Fruit fly (Drosophila melanogaster) whole organism, embryonic: ENCODE measurements around the gene CG3546.

Experiments
- Ada2b ChIP-seq: fragments of 200-800 bp; sonication (Bioruptor generic); IDR thresholded peaks from 2 replicates; pipeline ENCODE4 v1.3.6; 2022; ENCODE audit warnings: missing biosample characterization, missing genetic modification characterization
- Antp ChIP-seq: fragments of 200-800 bp; sonication (Bioruptor generic); optimal IDR thresholded peaks from 3 replicates; lab custom pipeline; 2016; ENCODE audit warnings: missing biosample characterization, missing genetic modification characterization
- B-H1 ChIP-seq: fragments of 200-800 bp; sonication (Bioruptor generic); IDR thresholded peaks from 3 replicates; pipeline ENCODE4 v1.3.6; 2022; ENCODE audit warnings: missing biosample characterization, missing genetic modification characterization
- BEAF-32 ChIP-seq: fragments of 200-800 bp; sonication (Bioruptor generic); optimal IDR thresholded peaks from 3 replicates; lab custom pipeline; 2017; ENCODE audit warnings: missing biosample characterization, missing genetic modification characterization, mild to moderate bottlenecking, moderate library complexity, missing genetic modification reagents
- Bteb2 ChIP-seq: fragments of 200-800 bp; sonication (Bioruptor generic); optimal IDR thresholded peaks from 2 replicates; lab custom pipeline; 2016; ENCODE audit warnings: missing biosample characterization, missing genetic modification characterization
- CG10267 ChIP-seq: fragments of 200-800 bp; sonication (Bioruptor generic); optimal IDR thresholded peaks from 2 replicates; lab custom pipeline; 2018; ENCODE audit warnings: missing biosample characterization, mild to moderate bottlenecking, missing genetic modification characterization, moderate library complexity
- CG10431 ChIP-seq: fragments of 200-800 bp; sonication (Bioruptor generic); optimal IDR thresholded peaks from 3 replicates; lab custom pipeline; 2018; ENCODE audit warnings: missing biosample characterization, mild to moderate bottlenecking, missing genetic modification characterization
- CG11247 ChIP-seq: fragments of 200-800 bp; sonication (Bioruptor generic); IDR thresholded peaks from 2 replicates; pipeline ENCODE4 v1.3.6; 2022; ENCODE audit warnings: missing biosample characterization, missing genetic modification characterization
- CG12219 ChIP-seq: fragments of 200-800 bp; sonication (Bioruptor generic); optimal IDR thresholded peaks from 3 replicates; lab custom pipeline; 2018; ENCODE audit warnings: missing biosample characterization, mild to moderate bottlenecking, missing genetic modification characterization
- CG12942 ChIP-seq: fragments of 200-800 bp; sonication (Bioruptor generic); optimal IDR thresholded peaks from 3 replicates; lab custom pipeline; 2016; ENCODE audit warnings: missing biosample characterization, missing genetic modification characterization
- CG13624 ChIP-seq: fragments of 200-800 bp; sonication (Bioruptor generic); optimal IDR thresholded peaks from 2 replicates; lab custom pipeline; 2016; ENCODE audit warnings: missing biosample characterization, missing genetic modification characterization
- CG1603 ChIP-seq: fragments of 200-800 bp; sonication (Bioruptor generic); optimal IDR thresholded peaks from 2 replicates; lab custom pipeline; 2019; ENCODE audit warnings: missing biosample characterization, mild to moderate bottlenecking, missing genetic modification characterization, moderate library complexity
- CG16779 ChIP-seq: fragments of 200-800 bp; sonication (Bioruptor generic); IDR thresholded peaks from 2 replicates; pipeline ENCODE4 v1.3.6; 2022; ENCODE audit warnings: missing biosample characterization, missing genetic modification characterization
- CG16813 ChIP-seq: fragments of 200-800 bp; sonication (Bioruptor generic); IDR thresholded peaks from 3 replicates; pipeline ENCODE4 v1.3.6; 2022; ENCODE audit warnings: missing biosample characterization, missing genetic modification characterization; ENCODE audit not compliant: partially characterized antibody
- CG18476 ChIP-seq: fragments of 200-800 bp; sonication (Bioruptor generic); optimal IDR thresholded peaks from 2 replicates; lab custom pipeline; 2016; ENCODE audit warnings: missing biosample characterization, mild to moderate bottlenecking, missing genetic modification characterization
- CG18764 ChIP-seq: fragments of 200-800 bp; sonication (Bioruptor generic); optimal IDR thresholded peaks from 3 replicates; lab custom pipeline; 2016; ENCODE audit warnings: missing biosample characterization, missing genetic modification characterization
- CG2875 ChIP-seq: fragments of 200-800 bp; sonication (Bioruptor generic); optimal IDR thresholded peaks from 2 replicates; lab custom pipeline; 2017; ENCODE audit warnings: missing biosample characterization, mild to moderate bottlenecking, missing genetic modification characterization, missing genetic modification reagents
- CG31365 ChIP-seq: fragments of 200-800 bp; sonication (Bioruptor generic); optimal IDR thresholded peaks from 2 replicates; lab custom pipeline; 2018; ENCODE audit warnings: missing biosample characterization, mild to moderate bottlenecking, missing genetic modification characterization
- CG32767 ChIP-seq: fragments of 200-800 bp; sonication (Bioruptor generic); IDR thresholded peaks from 2 replicates; pipeline ENCODE4 v1.3.6; 2022; ENCODE audit warnings: missing biosample characterization, missing genetic modification characterization
- CG3847 ChIP-seq: fragments of 200-800 bp; sonication (Bioruptor generic); IDR thresholded peaks from 2 replicates; pipeline ENCODE4 v1.3.6; 2022; ENCODE audit warnings: missing biosample characterization, missing genetic modification characterization
- CG4328 ChIP-seq: fragments of 200-800 bp; sonication (Bioruptor generic); optimal IDR thresholded peaks from 3 replicates; lab custom pipeline; 2017; ENCODE audit warnings: missing biosample characterization, missing genetic modification reagents, missing genetic modification characterization
- CG6765 ChIP-seq: fragments of 200-800 bp; sonication (Bioruptor generic); optimal IDR thresholded peaks from 3 replicates; lab custom pipeline; 2017; ENCODE audit warnings: missing biosample characterization, mild to moderate bottlenecking, missing genetic modification characterization
- CG7271 ChIP-seq: fragments of 200-800 bp; sonication (Bioruptor generic); optimal IDR thresholded peaks from 2 replicates; lab custom pipeline; 2018; ENCODE audit warnings: missing biosample characterization, mild to moderate bottlenecking, missing genetic modification characterization, moderate library complexity
- CG9215 ChIP-seq: fragments of 200-800 bp; sonication (Bioruptor generic); IDR thresholded peaks from 2 replicates; pipeline ENCODE4 v1.3.6; 2022; ENCODE audit warnings: missing biosample characterization, missing genetic modification characterization
- Chrac-16 ChIP-seq: fragments of 200-800 bp; sonication (Bioruptor generic); optimal IDR thresholded peaks from 3 replicates; lab custom pipeline; 2016; ENCODE audit warnings: missing biosample characterization, missing genetic modification characterization
- D19B ChIP-seq: fragments of 200-800 bp; sonication (Bioruptor generic); optimal IDR thresholded peaks from 2 replicates; lab custom pipeline; 2017; ENCODE audit warnings: missing biosample characterization, mild to moderate bottlenecking, missing genetic modification characterization
- Dp ChIP-seq: fragments of 200-800 bp; sonication (Bioruptor generic); optimal IDR thresholded peaks from 2 replicates; lab custom pipeline; 2018; ENCODE audit warnings: missing biosample characterization, mild to moderate bottlenecking, missing genetic modification characterization, moderate library complexity
- Elba2 ChIP-seq: fragments of 200-800 bp; sonication (Bioruptor generic); optimal IDR thresholded peaks from 3 replicates; lab custom pipeline; 2016; ENCODE audit warnings: missing biosample characterization, missing genetic modification characterization
- NC2β ChIP-seq: fragments of 200-800 bp; sonication (Bioruptor generic); optimal IDR thresholded peaks from 2 replicates; lab custom pipeline; 2016; ENCODE audit warnings: missing biosample characterization, missing genetic modification characterization
- NfI ChIP-seq: fragments of 200-800 bp; sonication (Bioruptor generic); optimal IDR thresholded peaks from 3 replicates; lab custom pipeline; 2018; ENCODE audit warnings: missing biosample characterization, mild to moderate bottlenecking, missing genetic modification characterization, moderate library complexity
- Ssrp ChIP-seq: fragments of 200-800 bp; sonication (Bioruptor generic); optimal IDR thresholded peaks from 2 replicates; lab custom pipeline; 2018; ENCODE audit warnings: missing biosample characterization, mild to moderate bottlenecking, missing genetic modification characterization, moderate library complexity
- al ChIP-seq: fragments of 200-800 bp; sonication (Bioruptor generic); IDR thresholded peaks from 2 replicates; pipeline ENCODE4 v1.3.6; 2022; ENCODE audit warnings: missing biosample characterization, missing genetic modification characterization
- bcd ChIP-seq: fragments of 200-800 bp; sonication (Bioruptor generic); optimal IDR thresholded peaks from 2 replicates; lab custom pipeline; 2017; ENCODE audit warnings: missing biosample characterization, mild to moderate bottlenecking, missing genetic modification characterization
- br ChIP-seq: fragments of >200 bp; optimal IDR thresholded peaks from 2 replicates; lab custom pipeline; 2017
- cas ChIP-seq: fragments of 200-800 bp; sonication (Bioruptor generic); IDR thresholded peaks from 2 replicates; pipeline ENCODE4 v1.3.6; 2022; ENCODE audit warnings: missing biosample characterization, missing genetic modification characterization
- dati ChIP-seq: fragments of 200-800 bp; sonication (Bioruptor generic); IDR thresholded peaks from 2 replicates; pipeline ENCODE4 v1.3.6; 2022; ENCODE audit warnings: missing biosample characterization, missing genetic modification characterization
- eyg ChIP-seq: fragments of 200-800 bp; sonication (Bioruptor generic); optimal IDR thresholded peaks from 3 replicates; lab custom pipeline; 2016; ENCODE audit warnings: missing biosample characterization, missing genetic modification characterization
- fd64A ChIP-seq: fragments of 200-800 bp; sonication (Bioruptor generic); optimal IDR thresholded peaks from 3 replicates; lab custom pipeline; 2018; ENCODE audit warnings: missing biosample characterization, mild to moderate bottlenecking, missing genetic modification characterization
- fu2 ChIP-seq: fragments of 200-800 bp; sonication (Bioruptor generic); optimal IDR thresholded peaks from 2 replicates; lab custom pipeline; 2016; ENCODE audit warnings: missing biosample characterization, missing genetic modification characterization
- gcm ChIP-seq: fragments of 200-800 bp; sonication (Bioruptor generic); optimal IDR thresholded peaks from 2 replicates; lab custom pipeline; 2019; ENCODE audit warnings: missing biosample characterization, mild to moderate bottlenecking, missing genetic modification characterization, moderate library complexity
- grn ChIP-seq: fragments of 200-800 bp; sonication (Bioruptor generic); optimal IDR thresholded peaks from 3 replicates; lab custom pipeline; 2017; ENCODE audit warnings: missing biosample characterization, missing genetic modification characterization
- ind ChIP-seq: fragments of 200-800 bp; sonication (Bioruptor generic); optimal IDR thresholded peaks from 3 replicates; lab custom pipeline; 2016; ENCODE audit warnings: missing biosample characterization, missing genetic modification characterization
- jing ChIP-seq: fragments of 200-800 bp; sonication (Bioruptor generic); optimal IDR thresholded peaks from 2 replicates; lab custom pipeline; 2018; ENCODE audit warnings: missing biosample characterization, mild to moderate bottlenecking, missing genetic modification characterization
- lbe ChIP-seq: fragments of 200-800 bp; sonication (Bioruptor generic); optimal IDR thresholded peaks from 2 replicates; lab custom pipeline; 2016; ENCODE audit warnings: missing biosample characterization, mild to moderate bottlenecking, missing genetic modification characterization
- lmd ChIP-seq: fragments of 200-800 bp; sonication (Bioruptor generic); IDR thresholded peaks from 2 replicates; pipeline ENCODE4 v1.3.6; 2022; ENCODE audit warnings: missing biosample characterization, missing genetic modification characterization
- nau ChIP-seq: fragments of 200-800 bp; sonication (Bioruptor generic); optimal IDR thresholded peaks from 3 replicates; lab custom pipeline; 2017; ENCODE audit warnings: missing biosample characterization, mild to moderate bottlenecking, missing genetic modification characterization, missing genetic modification reagents
- pum ChIP-seq: fragments of 200-800 bp; sonication (Bioruptor generic); optimal IDR thresholded peaks from 2 replicates; lab custom pipeline; 2016; ENCODE audit warnings: missing biosample characterization, missing genetic modification characterization
- so ChIP-seq: fragments of 200-800 bp; sonication (Bioruptor generic); IDR thresholded peaks from 3 replicates; pipeline ENCODE4 v1.3.6; 2022; ENCODE audit warnings: missing biosample characterization, missing genetic modification characterization
- tap ChIP-seq: fragments of 200-800 bp; optimal IDR thresholded peaks from 3 replicates; lab custom pipeline; 2019; ENCODE audit warnings: missing biosample characterization, mild to moderate bottlenecking, missing genetic modification characterization, moderate library complexity
- tll ChIP-seq, 2 experiments: fragments of 200-800 bp in 1 of 2; fragments of >200 bp in 1 of 2; sonication (Bioruptor generic) in 1 of 2; optimal IDR thresholded peaks; 2 replicates each; lab custom pipeline; 2017 to 2019; ENCODE audit warnings: missing biosample characterization in 2 of 2, missing genetic modification characterization in 2 of 2, mild to moderate bottlenecking in 1 of 2, moderate library complexity in 1 of 2
- tna ChIP-seq: fragments of 200-800 bp; sonication (Bioruptor generic); IDR thresholded peaks from 2 replicates; pipeline ENCODE4 v1.3.6; 2022; ENCODE audit warnings: missing biosample characterization, missing genetic modification characterization; ENCODE audit not compliant: partially characterized antibody

The CG3546 gene

DNA sequence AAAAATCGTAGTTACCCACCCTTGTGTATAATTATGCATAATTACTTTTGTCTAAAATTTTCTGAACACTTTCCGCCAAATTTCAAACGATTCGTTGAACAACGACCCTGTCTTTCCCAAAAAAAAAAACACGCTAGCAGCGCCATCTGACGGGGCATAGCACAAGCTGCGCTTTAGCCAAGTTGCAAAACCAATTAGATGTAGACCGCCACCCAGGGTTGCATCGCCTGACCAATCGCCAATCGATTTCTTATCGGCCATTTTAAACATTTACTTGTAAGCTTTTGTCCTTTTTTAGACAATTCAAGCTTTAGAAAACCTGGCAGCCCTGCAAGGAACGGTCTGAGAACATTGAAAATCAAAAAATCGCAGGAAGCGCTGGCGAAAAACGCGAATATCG, 28.0 kb upstream of the CG3546 start, which contains the start of gene CG3556 (continued):
- TF ChIP-seq CG18476 = no peak
- peak; percentile 5 for TF ChIP-seq Ssrp (tag; lab: Kevin White, UChicago)
- TF ChIP-seq CG10431 = no peak
- peak; percentile 60 for TF ChIP-seq CG3847 (GFP tag; lab: Robert Waterston, UW)
- TF ChIP-seq tna (GFP tag; lab: Robert Waterston, UW) = peak; percentile 68
- no peak; the same call in 1 of the 2 replicates for TF ChIP-seq lmd
- no peak for TF ChIP-seq D19B (GFP tag; lab: Kevin White, UChicago)
- TF ChIP-seq cas (GFP tag; lab: Robert Waterston, UW) = 0 out of 2 replicates have a peak, but pooled peaks have one; percentile 11
- peak; percentile 46 for TF ChIP-seq NfI (GFP tag; lab: Kevin White, UChicago)
- TF ChIP-seq dati (GFP tag; lab: Robert Waterston, UW) = no peak
- no peak for TF ChIP-seq CG6765
- no peak for TF ChIP-seq CG12219
- TF ChIP-seq al (GFP tag; lab: Robert Waterston, UW) = no peak
- no peak for TF ChIP-seq br (lab: Kevin White, UChicago)
- peak; percentile 44; the same call in 1 of the 2 replicates for TF ChIP-seq CG16779 (GFP tag; lab: Robert Waterston, UW)
- peak; percentile 67 for TF ChIP-seq CG11247 (GFP tag; lab: Robert Waterston, UW)
- TF ChIP-seq nau (GFP tag; lab: Kevin White, UChicago) = no peak
- TF ChIP-seq Ada2b (GFP tag; lab: Robert Waterston, UW) = no peak
- peak; percentile 52 for TF ChIP-seq BEAF-32 (GFP tag; lab: Kevin White, UChicago)
- TF ChIP-seq Chrac-16 (GFP tag; lab: Kevin White, UChicago) = peak; percentile 9
- TF ChIP-seq CG7271 (tag; lab: Kevin White, UChicago) = no peak
- peak; percentile 12 for TF ChIP-seq CG31365
- peak; percentile 55 for TF ChIP-seq CG13624 (GFP tag; lab: Kevin White, UChicago)
- TF ChIP-seq CG9215 (GFP tag; lab: Robert Waterston, UW) = peak; percentile 32; the same call in 1 of the 2 replicates
- no peak for TF ChIP-seq grn (GFP tag; lab: Kevin White, UChicago)
- no peak for TF ChIP-seq gcm (GFP tag; lab: Kevin White, UChicago)
- peak; percentile 26 for TF ChIP-seq pum (GFP tag; lab: Kevin White, UChicago)
- TF ChIP-seq tap (tag; lab: Kevin White, UChicago) = no peak
- TF ChIP-seq bcd = no peak
- peak; percentile 62 for TF ChIP-seq Antp (GFP tag; lab: Kevin White, UChicago)
- peak; percentile 56; the same call in 2 of the 3 replicates for TF ChIP-seq CG16813 (GFP tag; lab: Robert Waterston, UW)
- TF ChIP-seq CG4328 (GFP tag; lab: Kevin White, UChicago) = no peak
- TF ChIP-seq ind (GFP tag; lab: Kevin White, UChicago) = peak; percentile 12
- no peak for TF ChIP-seq lbe (GFP tag; lab: Kevin White, UChicago)
- no peak for TF ChIP-seq tll (GFP tag; optimal IDR thresholded peaks at IDR 0.05; lab: Kevin White, UChicago)
- no peak for TF ChIP-seq fd64A (GFP tag; lab: Kevin White, UChicago)
- TF ChIP-seq Bteb2 (GFP tag; lab: Kevin White, UChicago) = no peak
- TF ChIP-seq eyg = no peak
- TF ChIP-seq B-H1 (GFP tag; lab: Robert Waterston, UW) = no peak; the same call in 1 of the 3 replicates
- TF ChIP-seq fu2 = peak; percentile 23
- peak; percentile 50 for TF ChIP-seq CG10267 (tag; lab: Kevin White, UChicago)
- TF ChIP-seq CG18764 (GFP tag; lab: Kevin White, UChicago) = peak; percentile 22
- TF ChIP-seq Dp (GFP tag; lab: Kevin White, UChicago) = peak; percentile 86
- TF ChIP-seq CG12942 = peak; percentile 8
- peak; percentile 38 for TF ChIP-seq NC2β
- TF ChIP-seq so (GFP tag; lab: Robert Waterston, UW) = 0 out of 3 replicates have a peak, but pooled peaks have one; percentile 30
- TF ChIP-seq CG2875 (GFP tag; lab: Kevin White, UChicago) = peak; percentile 21
- no peak for TF ChIP-seq jing (GFP tag; lab: Kevin White, UChicago)
- TF ChIP-seq Elba2 (GFP tag; lab: Kevin White, UChicago) = no peak
- no peak for TF ChIP-seq CG1603 (tag; lab: Kevin White, UChicago)
- TF ChIP-seq CG32767 = no peak
